Worm (Caenorhabditis elegans) whole organism, L1 larva: ENCODE results near the gene K06A4.7.

Experiments
- ama-1 ChIP-seq: fragments of 150-350 bp; optimal IDR thresholded peaks from 2 replicates; lab custom pipeline; 2014
- efl-3 ChIP-seq: fragments of 200-800 bp; sonication (Bioruptor generic); optimal IDR thresholded peaks from 2 replicates; lab custom pipeline; 2018; ENCODE audit warnings: mild to moderate bottlenecking, missing genetic modification characterization, missing compliant biosample characterization
- fkh-10 ChIP-seq: sonication (generic microtip); optimal IDR thresholded peaks from 2 replicates; lab custom pipeline; 2017; ENCODE audit warnings: missing biosample characterization, missing genetic modification reagents, missing genetic modification characterization
- isw-1 ChIP-seq: fragments of 200-800 bp; sonication (Bioruptor generic); IDR thresholded peaks from 2 replicates; pipeline ENCODE4 v1.3.6; 2022; ENCODE audit warnings: missing genetic modification characterization, missing compliant biosample characterization
- mdl-1 ChIP-seq, 2 experiments: fragments of 150-350 bp; optimal IDR thresholded peaks; 2 replicates each; lab custom pipeline; 2014 to 2017; ENCODE audit warnings: missing biosample characterization in 2 of 2, missing genetic modification characterization in 2 of 2, inconsistent platforms in 1 of 2
- nhr-11 ChIP-seq: fragments of 150-350 bp; optimal IDR thresholded peaks from 2 replicates; lab custom pipeline; 2014; ENCODE audit warnings: missing biosample characterization, missing genetic modification characterization
- nhr-237 ChIP-seq: fragments of 150-350 bp; optimal IDR thresholded peaks from 2 replicates; lab custom pipeline; 2014; ENCODE audit warnings: missing biosample characterization, missing genetic modification characterization
- nhr-90 ChIP-seq: sonication (generic microtip); optimal IDR thresholded peaks from 2 replicates; lab custom pipeline; 2016; ENCODE audit warnings: mild to moderate bottlenecking, missing genetic modification characterization, missing compliant biosample characterization; ENCODE audit not compliant: poor library complexity
- pag-3 ChIP-seq: sonication (generic microtip); optimal IDR thresholded peaks from 2 replicates; lab custom pipeline; 2017; ENCODE audit warnings: missing genetic modification characterization, mild to moderate bottlenecking, missing compliant biosample characterization, antibody characterized with exemption, borderline replicate concordance; ENCODE audit not compliant: insufficient read depth
- sptf-1 ChIP-seq: fragments of 150-350 bp; optimal IDR thresholded peaks from 2 replicates; lab custom pipeline; 2014; ENCODE audit warnings: missing biosample characterization, missing genetic modification characterization
- tbx-2 ChIP-seq: sonication (generic microtip); optimal IDR thresholded peaks from 2 replicates; lab custom pipeline; 2016; ENCODE audit warnings: missing genetic modification characterization, missing compliant biosample characterization
- ztf-4 ChIP-seq: fragments of 150-350 bp; optimal IDR thresholded peaks from 2 replicates; lab custom pipeline; 2014; ENCODE audit warnings: missing biosample characterization, missing genetic modification characterization

ce11 chrV:9485508-9485907, 5.8 kb downstream of the K06A4.7 start:
- TF ChIP-seq tbx-2: no peak
- no peak for TF ChIP-seq nhr-11 (tag; lab: Kevin White, UChicago)
- no peak for TF ChIP-seq fkh-10 (GFP tag; lab: Kevin White, UChicago)
- no peak for TF ChIP-seq mdl-1 (tag; optimal IDR thresholded peaks at IDR 0.05; lab: Kevin White, UChicago)
- TF ChIP-seq sptf-1 (tag; lab: Kevin White, UChicago): no peak
- TF ChIP-seq ztf-4: no peak
- TF ChIP-seq isw-1 (GFP tag; lab: Robert Waterston, UW): no peak
- TF ChIP-seq efl-3 (GFP tag; lab: Kevin White, UChicago): no peak
- no peak for TF ChIP-seq ama-1 (lab: Kevin White, UChicago)
- TF ChIP-seq pag-3 (tag; lab: Kevin White, UChicago): no peak
- no peak for TF ChIP-seq nhr-237
- TF ChIP-seq nhr-90: no peak
